Fruit fly (Drosophila melanogaster) whole organism, prepupa: Measurements from ENCODE around the gene C901.

Source experiments
- Blimp-1 ChIP-seq: fragments of 200-800 bp; sonication (Bioruptor generic); optimal IDR thresholded peaks from 3 replicates; lab custom pipeline; 2017; ENCODE audit warnings: missing biosample characterization, missing genetic modification characterization, mild to moderate bottlenecking, moderate library complexity, missing genetic modification reagents
- CG10631 ChIP-seq: fragments of 200-800 bp; sonication (Bioruptor generic); optimal IDR thresholded peaks from 2 replicates; lab custom pipeline; 2016; ENCODE audit warnings: missing biosample characterization, missing genetic modification characterization
- CG10669 ChIP-seq: fragments of 200-800 bp; sonication (Bioruptor generic); optimal IDR thresholded peaks from 3 replicates; lab custom pipeline; 2018; ENCODE audit warnings: missing biosample characterization, mild to moderate bottlenecking, missing genetic modification characterization, moderate library complexity
- CG11294 ChIP-seq: fragments of 200-800 bp; sonication (Bioruptor generic); IDR thresholded peaks from 2 replicates; pipeline ENCODE4 v1.3.6; 2022; ENCODE audit warnings: missing biosample characterization, missing genetic modification characterization
- CG15336 ChIP-seq: fragments of 200-800 bp; sonication (Bioruptor generic); IDR thresholded peaks from 2 replicates; pipeline ENCODE4 v1.3.6; 2022; ENCODE audit warnings: missing biosample characterization, missing genetic modification characterization
- CG16779 ChIP-seq: fragments of 200-800 bp; sonication (Bioruptor generic); optimal IDR thresholded peaks from 3 replicates; lab custom pipeline; 2017; ENCODE audit warnings: missing biosample characterization, mild to moderate bottlenecking, missing genetic modification characterization
- CG31627 ChIP-seq: fragments of 200-800 bp; sonication (Bioruptor generic); optimal IDR thresholded peaks from 3 replicates; lab custom pipeline; 2016; ENCODE audit warnings: missing biosample characterization, missing genetic modification characterization
- CG32006 ChIP-seq: fragments of 200-800 bp; sonication (Bioruptor generic); optimal IDR thresholded peaks from 3 replicates; lab custom pipeline; 2017; ENCODE audit warnings: missing biosample characterization, mild to moderate bottlenecking, missing genetic modification characterization
- CG3919 ChIP-seq: fragments of 200-800 bp; sonication (Bioruptor generic); optimal IDR thresholded peaks from 3 replicates; lab custom pipeline; 2016; ENCODE audit warnings: missing biosample characterization, missing genetic modification characterization
- CG4318 ChIP-seq: fragments of 200-800 bp; sonication (Bioruptor generic); optimal IDR thresholded peaks from 3 replicates; lab custom pipeline; 2017; ENCODE audit warnings: missing biosample characterization, mild to moderate bottlenecking, missing genetic modification characterization
- CG6163 ChIP-seq: fragments of 200-800 bp; sonication (Bioruptor generic); IDR thresholded peaks from 3 replicates; pipeline ENCODE4 v1.3.6; 2022; ENCODE audit warnings: missing biosample characterization, missing genetic modification characterization
- CG6276 ChIP-seq: fragments of 200-800 bp; sonication (Bioruptor generic); optimal IDR thresholded peaks from 2 replicates; lab custom pipeline; 2017; ENCODE audit warnings: missing biosample characterization, mild to moderate bottlenecking, missing genetic modification characterization
- CG6792 ChIP-seq: fragments of 200-800 bp; sonication (Bioruptor generic); optimal IDR thresholded peaks from 3 replicates; lab custom pipeline; 2016; ENCODE audit warnings: missing biosample characterization, missing genetic modification characterization
- CG6808 ChIP-seq: fragments of 200-800 bp; sonication (Bioruptor generic); optimal IDR thresholded peaks from 3 replicates; lab custom pipeline; 2017; ENCODE audit warnings: missing biosample characterization, missing genetic modification characterization, mild to moderate bottlenecking, moderate library complexity, missing genetic modification reagents
- CG6854 ChIP-seq: fragments of 200-800 bp; sonication (Bioruptor generic); optimal IDR thresholded peaks from 2 replicates; lab custom pipeline; 2017; ENCODE audit warnings: missing biosample characterization, mild to moderate bottlenecking, missing genetic modification characterization
- CG7368 ChIP-seq: fragments of 200-800 bp; sonication (Bioruptor generic); optimal IDR thresholded peaks from 3 replicates; lab custom pipeline; 2016; ENCODE audit warnings: missing biosample characterization, missing genetic modification characterization
- CG8119 ChIP-seq: fragments of 200-800 bp; sonication (Bioruptor generic); IDR thresholded peaks from 3 replicates; pipeline ENCODE4 v1.3.6; 2022; ENCODE audit warnings: missing biosample characterization, missing genetic modification characterization
- CG8319 ChIP-seq: fragments of 200-800 bp; sonication (Bioruptor generic); optimal IDR thresholded peaks from 3 replicates; lab custom pipeline; 2016; ENCODE audit warnings: missing biosample characterization, missing genetic modification characterization
- Eip75B ChIP-seq: fragments of 200-800 bp; sonication (Bioruptor generic); optimal IDR thresholded peaks from 3 replicates; lab custom pipeline; 2016; ENCODE audit warnings: missing biosample characterization, missing genetic modification characterization
- Eip78C ChIP-seq: fragments of 200-800 bp; sonication (Bioruptor generic); peaks from one replicate; lab custom pipeline; 2016; ENCODE audit warnings: missing biosample characterization, missing genetic modification characterization
- Eip93F ChIP-seq: fragments of 200-800 bp; sonication (Bioruptor generic); optimal IDR thresholded peaks from 2 replicates; lab custom pipeline; 2016; ENCODE audit warnings: missing biosample characterization, mild to moderate bottlenecking, missing genetic modification characterization
- Ets96B ChIP-seq: fragments of 200-800 bp; optimal IDR thresholded peaks from 2 replicates; lab custom pipeline; 2019; ENCODE audit warnings: missing biosample characterization, mild to moderate bottlenecking, missing genetic modification characterization, moderate library complexity
- Gug ChIP-seq: fragments of 200-800 bp; sonication (Bioruptor generic); IDR thresholded peaks from 2 replicates; pipeline ENCODE4 v1.3.6; 2022; ENCODE audit warnings: missing biosample characterization, missing genetic modification characterization
- Hr39 ChIP-seq: fragments of 200-800 bp; sonication (Bioruptor generic); optimal IDR thresholded peaks from 2 replicates; lab custom pipeline; 2016; ENCODE audit warnings: missing biosample characterization, missing genetic modification characterization
- Hr4 ChIP-seq: fragments of 200-800 bp; sonication (Bioruptor generic); optimal IDR thresholded peaks from 3 replicates; lab custom pipeline; 2016; ENCODE audit warnings: missing biosample characterization, missing genetic modification characterization
- Met ChIP-seq: fragments of 200-800 bp; sonication (Bioruptor generic); optimal IDR thresholded peaks from 3 replicates; lab custom pipeline; 2016; ENCODE audit warnings: missing biosample characterization, missing genetic modification characterization
- OdsH ChIP-seq: fragments of 200-800 bp; sonication (Bioruptor generic); optimal IDR thresholded peaks from 3 replicates; lab custom pipeline; 2016; ENCODE audit warnings: missing biosample characterization, missing genetic modification characterization
- Smox ChIP-seq: fragments of 200-800 bp; sonication (Bioruptor generic); optimal IDR thresholded peaks from 3 replicates; lab custom pipeline; 2016; ENCODE audit warnings: missing biosample characterization, missing genetic modification characterization
- Sox14 ChIP-seq: fragments of 200-800 bp; sonication (Bioruptor generic); optimal IDR thresholded peaks from 3 replicates; lab custom pipeline; 2016; ENCODE audit warnings: missing biosample characterization, missing genetic modification characterization
- achi ChIP-seq: fragments of 200-800 bp; sonication (Bioruptor generic); optimal IDR thresholded peaks from 3 replicates; lab custom pipeline; 2016; ENCODE audit warnings: missing biosample characterization, missing genetic modification characterization
- acj6 ChIP-seq: fragments of 200-800 bp; sonication (Bioruptor generic); optimal IDR thresholded peaks from 3 replicates; lab custom pipeline; 2016; ENCODE audit warnings: missing biosample characterization, missing genetic modification characterization
- cyc ChIP-seq: fragments of 200-800 bp; sonication (Bioruptor generic); optimal IDR thresholded peaks from 3 replicates; lab custom pipeline; 2016; ENCODE audit warnings: missing biosample characterization, missing genetic modification characterization
- dac ChIP-seq: fragments of 200-800 bp; sonication (Bioruptor generic); optimal IDR thresholded peaks from 2 replicates; lab custom pipeline; 2017; ENCODE audit warnings: missing biosample characterization, mild to moderate bottlenecking, missing genetic modification characterization
- dsx ChIP-seq: fragments of 200-800 bp; optimal IDR thresholded peaks from 3 replicates; lab custom pipeline; 2019; ENCODE audit warnings: missing biosample characterization, mild to moderate bottlenecking, missing genetic modification characterization, moderate library complexity; ENCODE audit not compliant: poor library complexity, severe bottlenecking
- eg ChIP-seq: fragments of 200-800 bp; sonication (Bioruptor generic); IDR thresholded peaks from 3 replicates; pipeline ENCODE4 v1.3.6; 2022; ENCODE audit warnings: missing biosample characterization, missing genetic modification characterization
- esn ChIP-seq: fragments of 200-800 bp; sonication (Bioruptor generic); optimal IDR thresholded peaks from 2 replicates; lab custom pipeline; 2016; ENCODE audit warnings: missing biosample characterization, mild to moderate bottlenecking, missing genetic modification characterization, moderate library complexity
- fd59A ChIP-seq: fragments of 200-800 bp; sonication (Bioruptor generic); optimal IDR thresholded peaks from 2 replicates; lab custom pipeline; 2017; ENCODE audit warnings: missing biosample characterization, mild to moderate bottlenecking, missing genetic modification characterization, missing genetic modification reagents
- fkh ChIP-seq: fragments of 200-800 bp; sonication (Bioruptor generic); optimal IDR thresholded peaks from 3 replicates; lab custom pipeline; 2017; ENCODE audit warnings: missing biosample characterization, mild to moderate bottlenecking, missing genetic modification characterization, moderate library complexity
- lz ChIP-seq: fragments of 200-800 bp; sonication (Bioruptor generic); optimal IDR thresholded peaks from 3 replicates; lab custom pipeline; 2016; ENCODE audit warnings: missing biosample characterization, missing genetic modification characterization
- net ChIP-seq: fragments of 200-800 bp; sonication (Bioruptor generic); optimal IDR thresholded peaks from 3 replicates; lab custom pipeline; 2016; ENCODE audit warnings: missing biosample characterization, missing genetic modification characterization
- pdm3 ChIP-seq: fragments of 200-800 bp; sonication (Bioruptor generic); optimal IDR thresholded peaks from 3 replicates; lab custom pipeline; 2016; ENCODE audit warnings: missing biosample characterization, missing genetic modification characterization
- spab ChIP-seq: fragments of 200-800 bp; sonication (Bioruptor generic); optimal IDR thresholded peaks from 2 replicates; lab custom pipeline; 2017; ENCODE audit warnings: missing biosample characterization, mild to moderate bottlenecking, missing genetic modification characterization, missing genetic modification reagents
- ss ChIP-seq, 2 experiments: fragments of 200-800 bp; sonication (Bioruptor generic); optimal IDR thresholded peaks; 2 replicates in 1 of 2; 3 replicates in 1 of 2; lab custom pipeline; 2017 to 2018; ENCODE audit warnings: mild to moderate bottlenecking in 2 of 2, missing biosample characterization in 2 of 2, missing genetic modification characterization in 2 of 2, moderate library complexity in 1 of 2
- svp ChIP-seq: fragments of 200-800 bp; sonication (Bioruptor generic); peaks from one replicate; lab custom pipeline; 2016; ENCODE audit warnings: missing biosample characterization, missing genetic modification characterization
- topi ChIP-seq: fragments of 200-800 bp; sonication (Bioruptor generic); optimal IDR thresholded peaks from 3 replicates; lab custom pipeline; 2016; ENCODE audit warnings: missing biosample characterization, missing genetic modification characterization
- vri ChIP-seq: fragments of 200-800 bp; sonication (Bioruptor generic); optimal IDR thresholded peaks from 3 replicates; lab custom pipeline; 2016; ENCODE audit warnings: missing biosample characterization, mild to moderate bottlenecking, missing genetic modification characterization

The C901 gene

DNA sequence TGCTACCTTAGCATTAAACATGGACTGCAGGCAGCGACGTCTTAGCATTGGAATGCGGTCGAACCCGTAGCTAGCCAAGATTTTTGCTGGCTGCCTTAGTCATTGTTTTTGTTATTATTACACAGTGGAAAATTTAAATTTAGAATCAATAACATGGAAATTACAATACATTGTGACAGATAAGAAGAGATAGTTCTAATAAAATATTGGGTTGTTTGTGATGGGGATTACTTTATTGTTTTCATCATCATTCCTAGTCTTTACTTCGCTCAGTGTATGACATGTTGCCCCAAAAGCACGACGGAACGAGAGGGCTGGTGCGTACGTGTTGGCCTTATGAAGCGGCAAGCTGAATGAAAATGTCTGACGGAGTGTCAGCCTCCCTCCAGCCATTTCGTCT, 30.3 kb downstream of the C901 start (continued):
- TF ChIP-seq Eip93F (GFP tag; lab: Kevin White, UChicago) (no peak), Eip78C (GFP tag; lab: Kevin White, UChicago) (peak; percentile 95), CG15336 (GFP tag; lab: Robert Waterston, UW) (peak; percentile 90), acj6 (GFP tag; lab: Kevin White, UChicago) (peak; percentile 85), Ets96B (tag; lab: Kevin White, UChicago) (peak; percentile 88), CG6792 (GFP tag; lab: Kevin White, UChicago) (peak; percentile 82), CG8319 (peak; percentile 62), Blimp-1 (GFP tag; lab: Kevin White, UChicago) (no peak), ss (GFP tag; optimal IDR thresholded peaks at IDR 0.05; lab: Kevin White, UChicago) (peak; percentile 87 to 88), Gug (GFP tag; lab: Robert Waterston, UW) (peak; percentile 80), dac (GFP tag; lab: Kevin White, UChicago) (peak; percentile 68), OdsH (peak; percentile 86)

DNA sequence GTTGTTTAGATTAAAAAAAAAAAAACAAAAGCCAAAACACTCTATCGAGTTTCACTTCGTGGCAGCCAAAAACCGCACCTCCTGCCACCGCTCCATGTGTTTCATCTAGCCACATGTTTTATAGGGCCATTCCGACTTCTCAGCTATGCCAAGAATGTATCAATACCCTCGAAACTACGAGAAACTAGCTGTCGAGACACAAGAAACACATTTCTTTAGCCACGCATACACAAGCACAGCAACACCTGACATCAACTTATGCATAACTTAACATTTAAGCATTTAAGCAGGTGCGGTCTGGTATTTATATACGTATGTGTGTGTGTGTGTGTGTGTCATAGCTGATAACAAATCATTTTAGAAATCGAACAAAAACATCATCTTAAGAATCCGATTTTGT, 31.3 kb downstream of the C901 start:
- TF ChIP-seq CG16779 (tag; lab: Kevin White, UChicago): no peak
- TF ChIP-seq CG6808 (GFP tag; lab: Kevin White, UChicago): no peak
- TF ChIP-seq, all 60 proteins: peak for 0

DNA sequence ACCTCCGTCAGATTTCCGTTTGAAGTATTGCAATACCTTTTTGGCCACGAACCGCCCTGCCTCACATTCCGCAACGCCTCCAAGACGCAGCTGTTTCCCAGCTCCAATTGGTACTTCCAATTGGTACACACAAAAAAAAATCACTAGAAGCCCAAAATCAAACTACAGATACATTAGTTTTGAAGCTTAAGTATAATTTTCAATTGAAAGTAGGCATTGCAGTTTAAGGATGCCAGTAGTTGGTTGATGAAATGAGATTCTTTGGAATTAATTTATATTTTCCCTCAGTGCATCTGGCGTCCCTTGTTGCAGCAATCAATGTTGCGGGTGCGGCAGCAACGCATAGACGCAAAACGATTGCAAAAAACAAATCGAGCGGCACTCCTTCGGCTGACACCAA, 33.2 kb downstream of the C901 start:
- no peak for TF ChIP-seq fkh
- TF ChIP-seq CG7368: peak; percentile 31
- TF ChIP-seq CG6163 (GFP tag; lab: Robert Waterston, UW): peak; percentile 72
- TF ChIP-seq CG4318 (GFP tag; lab: Kevin White, UChicago): peak; percentile 28
- peak; percentile 64 for TF ChIP-seq eg
- peak; percentile 51; the same call in 1 of the 2 replicates for TF ChIP-seq CG11294 (GFP tag; lab: Robert Waterston, UW)
- TF ChIP-seq achi (GFP tag; lab: Kevin White, UChicago): peak; percentile 23
- TF ChIP-seq Sox14 (GFP tag; lab: Kevin White, UChicago): peak; percentile 24
- no peak for TF ChIP-seq fd59A (GFP tag; lab: Kevin White, UChicago)
- TF ChIP-seq Eip78C (GFP tag; lab: Kevin White, UChicago): peak; percentile 49
- TF ChIP-seq esn: peak; percentile 39
- peak; percentile 52 for TF ChIP-seq acj6 (GFP tag; lab: Kevin White, UChicago)
- peak; percentile 69 for TF ChIP-seq CG32006 (GFP tag; lab: Kevin White, UChicago)
- peak; percentile 27 for TF ChIP-seq net (GFP tag; lab: Kevin White, UChicago)
- peak; percentile 50 for TF ChIP-seq Met (GFP tag; lab: Kevin White, UChicago)
- peak; percentile 55 for TF ChIP-seq pdm3 (GFP tag; lab: Kevin White, UChicago)
- TF ChIP-seq Smox (GFP tag; lab: Kevin White, UChicago): peak; percentile 22
- TF ChIP-seq spab (GFP tag; lab: Kevin White, UChicago): no peak
- peak; percentile 37 for TF ChIP-seq lz (GFP tag; lab: Kevin White, UChicago)
- TF ChIP-seq CG6276 (GFP tag; lab: Kevin White, UChicago): peak; percentile 38
- peak; percentile 78 for TF ChIP-seq Hr4 (GFP tag; lab: Kevin White, UChicago)
- TF ChIP-seq OdsH: peak; percentile 57
- peak; percentile 24 for TF ChIP-seq Eip75B (GFP tag; lab: Kevin White, UChicago)
- peak; percentile 63 for TF ChIP-seq CG8119
- no peak for TF ChIP-seq Blimp-1 (GFP tag; lab: Kevin White, UChicago)
- TF ChIP-seq CG15336 (GFP tag; lab: Robert Waterston, UW): peak; percentile 61
- TF ChIP-seq vri: no peak
- peak; percentile 30 for TF ChIP-seq CG10631 (GFP tag; lab: Kevin White, UChicago)
- TF ChIP-seq CG6854 (GFP tag; lab: Kevin White, UChicago): no peak
- peak; percentile 12 for TF ChIP-seq svp
- peak; percentile 40 for TF ChIP-seq topi (GFP tag; lab: Kevin White, UChicago)
- peak; percentile 20 for TF ChIP-seq cyc
- peak; percentile 31 for TF ChIP-seq dac (GFP tag; lab: Kevin White, UChicago)
- peak; percentile 43 for TF ChIP-seq Hr39
- TF ChIP-seq CG10669: no peak
- TF ChIP-seq CG31627: peak; percentile 19
- TF ChIP-seq dsx (GFP tag; lab: Kevin White, UChicago): no peak
- peak; percentile 10 for TF ChIP-seq CG6792 (GFP tag; lab: Kevin White, UChicago)
- TF ChIP-seq CG3919: peak; percentile 53
- TF ChIP-seq, all 60 proteins: peak for 31
